Worm (Caenorhabditis elegans) whole organism, mixed stage, embryonic: Measurements from ENCODE around the gene rab-6.1.

Experiments
- M03D4.4 ChIP-seq: sonication (generic microtip); optimal IDR thresholded peaks from 2 replicates; lab custom pipeline; 2017; ENCODE audit warnings: mild to moderate bottlenecking, missing genetic modification characterization, missing compliant biosample characterization
- ceh-83 ChIP-seq: fragments of 200-800 bp; sonication (Bioruptor generic); optimal IDR thresholded peaks from 2 replicates; lab custom pipeline; 2018; ENCODE audit warnings: mild to moderate bottlenecking, missing genetic modification characterization, missing compliant biosample characterization
- nhr-237 ChIP-seq: fragments of 150-350 bp; optimal IDR thresholded peaks from 2 replicates; lab custom pipeline; 2014; ENCODE audit warnings: missing biosample characterization, missing genetic modification characterization
- pha-4 ChIP-seq: fragments of 150-350 bp; optimal IDR thresholded peaks from 2 replicates; lab custom pipeline; 2018; ENCODE audit warnings: missing biosample characterization, missing genetic modification reagents, missing genetic modification characterization

- TF ChIP-seq nhr-237 (tag; lab: Kevin White, UChicago) = no peak
- TF ChIP-seq pha-4 (tag; lab: Kevin White, UChicago) = no peak
- no peak for TF ChIP-seq M03D4.4 (tag; lab: Kevin White, UChicago)
- no peak for TF ChIP-seq ceh-83 (GFP tag; lab: Kevin White, UChicago)
Observed at ce11 chrIII:9010047-9010446, 4.3 kb upstream of the rab-6.1 start, which contains the start of gene F59B2.8.
